Worm (Caenorhabditis elegans) whole organism, young adult: Measurements from ENCODE around the gene lron-4.
A peak's percentile ranks its signal among the peaks of the same experiment; 100 is the strongest.

Experiments used
- B0019.2 ChIP-seq: fragments of 200-800 bp; sonication (Bioruptor generic); conservative IDR thresholded peaks from 2 replicates; pipeline ENCODE4 v1.3.6; 2022; ENCODE audit warnings: missing genetic modification reagents, missing genetic modification characterization, missing compliant biosample characterization
- B0035.1 ChIP-seq: sonication (generic microtip); optimal IDR thresholded peaks from 2 replicates; lab custom pipeline; 2016; ENCODE audit warnings: missing genetic modification characterization, mild to moderate bottlenecking, missing compliant biosample characterization, missing genotype, missing genetic modification reagents
- B0261.1 ChIP-seq: sonication (generic microtip); optimal IDR thresholded peaks from 2 replicates; lab custom pipeline; 2016; ENCODE audit warnings: mild to moderate bottlenecking, missing genetic modification characterization, moderate library complexity, missing compliant biosample characterization
- C17E4.6 ChIP-seq: fragments of 200-800 bp; sonication (Bioruptor generic); IDR thresholded peaks from 2 replicates; pipeline ENCODE4 v1.3.6; 2022; ENCODE audit warnings: missing genetic modification reagents, missing genetic modification characterization, missing compliant biosample characterization
- F22D6.2 ChIP-seq: sonication (generic microtip); optimal IDR thresholded peaks from 2 replicates; lab custom pipeline; 2016; ENCODE audit warnings: mild to moderate bottlenecking, missing genetic modification characterization, missing compliant biosample characterization
- F37B4.10 ChIP-seq: fragments of 200-800 bp; sonication (Bioruptor generic); IDR thresholded peaks from 2 replicates; pipeline ENCODE4 v1.3.6; 2022; ENCODE audit warnings: missing genetic modification characterization, missing compliant biosample characterization
- F39B2.1 ChIP-seq: fragments of 200-800 bp; sonication (Bioruptor generic); IDR thresholded peaks from 2 replicates; pipeline ENCODE4 v1.3.6; 2022; ENCODE audit warnings: missing genetic modification reagents, missing genetic modification characterization, missing compliant biosample characterization
- F57C9.4 ChIP-seq: sonication (generic microtip); optimal IDR thresholded peaks from 2 replicates; lab custom pipeline; 2017; ENCODE audit warnings: mild to moderate bottlenecking, missing genetic modification characterization, missing compliant biosample characterization
- K11D2.4 ChIP-seq: fragments of 200-800 bp; sonication (Bioruptor generic); IDR thresholded peaks from 2 replicates; pipeline ENCODE4 v1.3.6; 2022; ENCODE audit warnings: missing genetic modification reagents, missing genetic modification characterization, missing compliant biosample characterization
- Y56A3A.18 ChIP-seq: fragments of 200-800 bp; sonication (Bioruptor generic); IDR thresholded peaks from 2 replicates; pipeline ENCODE4 v1.3.6; 2022; ENCODE audit warnings: missing genetic modification reagents, missing genetic modification characterization, missing compliant biosample characterization
- aptf-2 ChIP-seq: fragments of 200-800 bp; sonication (Bioruptor generic); conservative IDR thresholded peaks from 2 replicates; pipeline ENCODE4 v1.3.6; 2022; ENCODE audit warnings: missing genetic modification reagents, missing genetic modification characterization, missing compliant biosample characterization
- athp-1 ChIP-seq: sonication (generic microtip); optimal IDR thresholded peaks from 2 replicates; lab custom pipeline; 2017; ENCODE audit warnings: mild to moderate bottlenecking, missing genetic modification characterization, missing compliant biosample characterization
- attf-3 ChIP-seq: fragments of 200-800 bp; sonication (Bioruptor generic); conservative IDR thresholded peaks from 2 replicates; pipeline ENCODE4 v1.3.6; 2022; ENCODE audit warnings: missing genetic modification reagents, missing genetic modification characterization, missing compliant biosample characterization
- ccch-3 ChIP-seq: fragments of 200-800 bp; sonication (Bioruptor generic); optimal IDR thresholded peaks from 2 replicates; lab custom pipeline; 2018; ENCODE audit warnings: mild to moderate bottlenecking, missing genetic modification characterization, missing compliant biosample characterization
- cebp-1 ChIP-seq, 2 experiments: fragments of 200-800 bp in 1 of 2; sonication (Bioruptor generic) in 1 of 2; sonication (generic microtip) in 1 of 2; IDR thresholded peaks in 1 of 2; optimal IDR thresholded peaks in 1 of 2; 2 replicates each; pipeline versions ENCODE4 v1.3.6 to Lab custom; 2017 to 2022; ENCODE audit warnings: missing compliant biosample characterization in 2 of 2, missing genetic modification characterization in 2 of 2, mild to moderate bottlenecking in 1 of 2, missing genetic modification reagents in 1 of 2, moderate library complexity in 1 of 2
- cebp-2 ChIP-seq: fragments of 200-800 bp; sonication (Bioruptor generic); IDR thresholded peaks from 2 replicates; pipeline ENCODE4 v1.3.6; 2022; ENCODE audit warnings: missing genetic modification characterization, missing compliant biosample characterization
- egrh-3 ChIP-seq: fragments of 200-800 bp; sonication (Bioruptor generic); IDR thresholded peaks from 2 replicates; pipeline ENCODE4 v1.3.6; 2022; ENCODE audit warnings: missing genetic modification reagents, missing genetic modification characterization, missing compliant biosample characterization
- him-1 ChIP-seq: sonication (generic microtip); optimal IDR thresholded peaks from 2 replicates; lab custom pipeline; 2016; ENCODE audit warnings: missing genotype, missing genetic modification reagents, missing genetic modification characterization, missing compliant biosample characterization
- hlh-12 ChIP-seq: sonication (generic microtip); optimal IDR thresholded peaks from 2 replicates; lab custom pipeline; 2016; ENCODE audit warnings: missing genetic modification characterization, missing compliant biosample characterization
- hrde-1 ChIP-seq: sonication (generic microtip); optimal IDR thresholded peaks from 2 replicates; lab custom pipeline; 2016; ENCODE audit warnings: missing genetic modification characterization, mild to moderate bottlenecking, missing compliant biosample characterization, moderate library complexity, missing genotype, missing genetic modification reagents, borderline replicate concordance
- lag-1 ChIP-seq: fragments of 200-800 bp; sonication (Bioruptor generic); IDR thresholded peaks from 2 replicates; pipeline ENCODE4 v1.3.6; 2022; ENCODE audit warnings: missing genetic modification reagents, missing genetic modification characterization, missing compliant biosample characterization
- let-607 ChIP-seq, 2 experiments: fragments of 200-800 bp in 1 of 2; sonication (Bioruptor generic) in 1 of 2; sonication (generic microtip) in 1 of 2; optimal IDR thresholded peaks; 2 replicates each; lab custom pipeline; 2016 to 2018; ENCODE audit warnings: mild to moderate bottlenecking in 2 of 2, missing compliant biosample characterization in 2 of 2, missing genetic modification characterization in 2 of 2, moderate library complexity in 2 of 2, missing genotype in 1 of 2
- lsl-1 ChIP-seq: fragments of 200-800 bp; sonication (Bioruptor generic); optimal IDR thresholded peaks from 2 replicates; lab custom pipeline; 2018; ENCODE audit warnings: mild to moderate bottlenecking, missing genetic modification characterization, moderate library complexity, missing compliant biosample characterization
- lsy-27 ChIP-seq: sonication (generic microtip); optimal IDR thresholded peaks from 2 replicates; lab custom pipeline; 2017; ENCODE audit warnings: missing genetic modification characterization, mild to moderate bottlenecking, missing compliant biosample characterization, antibody characterized with exemption, missing genotype, borderline replicate concordance; ENCODE audit not compliant: insufficient read depth
- madf-10 ChIP-seq: sonication (generic microtip); optimal IDR thresholded peaks from 2 replicates; lab custom pipeline; 2016; ENCODE audit warnings: mild to moderate bottlenecking, missing genetic modification characterization, missing compliant biosample characterization
- mes-4 ChIP-seq: sonication (generic microtip); optimal IDR thresholded peaks from 2 replicates; lab custom pipeline; 2016; ENCODE audit warnings: missing genotype, missing genetic modification characterization, missing compliant biosample characterization
- mxl-1 ChIP-seq: sonication (generic microtip); optimal IDR thresholded peaks from 2 replicates; lab custom pipeline; 2016; ENCODE audit warnings: missing genetic modification characterization, missing compliant biosample characterization
- nhr-120 ChIP-seq: fragments of 200-800 bp; sonication (Bioruptor generic); IDR thresholded peaks from 2 replicates; pipeline ENCODE4 v1.3.6; 2022; ENCODE audit warnings: missing genetic modification characterization, missing compliant biosample characterization
- pbrm-1 ChIP-seq: fragments of 200-800 bp; sonication (Bioruptor generic); IDR thresholded peaks from 2 replicates; pipeline ENCODE4 v1.3.6; 2022; ENCODE audit warnings: missing genetic modification reagents, missing genetic modification characterization, missing compliant biosample characterization
- pha-4 ChIP-seq: fragments of 150-350 bp; sonication (generic microtip); optimal IDR thresholded peaks from 2 replicates; lab custom pipeline; 2014; ENCODE audit warnings: missing biosample characterization, missing genetic modification reagents, missing genetic modification characterization
- rec-8 ChIP-seq, 2 experiments: sonication (generic microtip); optimal IDR thresholded peaks; 2 replicates each; lab custom pipeline; 2016; ENCODE audit warnings: mild to moderate bottlenecking in 2 of 2, missing genetic modification characterization in 2 of 2, missing genetic modification reagents in 2 of 2, missing genotype in 2 of 2, missing biosample characterization in 1 of 2, missing compliant biosample characterization in 1 of 2, moderate library complexity in 1 of 2
- repo-1 ChIP-seq: sonication (generic microtip); optimal IDR thresholded peaks from 2 replicates; lab custom pipeline; 2017; ENCODE audit warnings: mild to moderate bottlenecking, missing genetic modification characterization, missing compliant biosample characterization
- sea-2 ChIP-seq: fragments of 200-800 bp; sonication (Bioruptor generic); IDR thresholded peaks from 2 replicates; pipeline ENCODE4 v1.3.6; 2022; ENCODE audit warnings: missing genetic modification characterization, missing compliant biosample characterization
- snpc-1.1 ChIP-seq: sonication (generic microtip); optimal IDR thresholded peaks from 2 replicates; lab custom pipeline; 2017; ENCODE audit warnings: missing genetic modification characterization, mild to moderate bottlenecking, missing compliant biosample characterization, antibody characterized with exemption, moderate library complexity, missing genotype, missing genetic modification reagents; ENCODE audit not compliant: insufficient read depth
- sptf-2 ChIP-seq: fragments of 200-800 bp; sonication (Bioruptor generic); optimal IDR thresholded peaks from 2 replicates; lab custom pipeline; 2018; ENCODE audit warnings: mild to moderate bottlenecking, missing genetic modification characterization, missing compliant biosample characterization
- xnd-1 ChIP-seq: sonication (generic microtip); optimal IDR thresholded peaks from 2 replicates; lab custom pipeline; 2016; ENCODE audit warnings: missing genotype, missing genetic modification reagents, missing genetic modification characterization, missing compliant biosample characterization
- ztf-18 ChIP-seq: sonication (generic microtip); optimal IDR thresholded peaks from 2 replicates; lab custom pipeline; 2016; ENCODE audit warnings: missing genotype, mild to moderate bottlenecking, missing genetic modification characterization, missing compliant biosample characterization
- ztf-25 ChIP-seq: fragments of 200-800 bp; sonication (Bioruptor generic); IDR thresholded peaks from 2 replicates; pipeline ENCODE4 v1.3.6; 2022; ENCODE audit warnings: missing genetic modification reagents, missing genetic modification characterization, missing compliant biosample characterization
- ztf-28 ChIP-seq: fragments of 200-800 bp; sonication (Bioruptor generic); IDR thresholded peaks from 2 replicates; pipeline ENCODE4 v1.3.6; 2022; ENCODE audit warnings: missing genetic modification reagents, missing genetic modification characterization, missing compliant biosample characterization

lron-4 gene

DNA sequence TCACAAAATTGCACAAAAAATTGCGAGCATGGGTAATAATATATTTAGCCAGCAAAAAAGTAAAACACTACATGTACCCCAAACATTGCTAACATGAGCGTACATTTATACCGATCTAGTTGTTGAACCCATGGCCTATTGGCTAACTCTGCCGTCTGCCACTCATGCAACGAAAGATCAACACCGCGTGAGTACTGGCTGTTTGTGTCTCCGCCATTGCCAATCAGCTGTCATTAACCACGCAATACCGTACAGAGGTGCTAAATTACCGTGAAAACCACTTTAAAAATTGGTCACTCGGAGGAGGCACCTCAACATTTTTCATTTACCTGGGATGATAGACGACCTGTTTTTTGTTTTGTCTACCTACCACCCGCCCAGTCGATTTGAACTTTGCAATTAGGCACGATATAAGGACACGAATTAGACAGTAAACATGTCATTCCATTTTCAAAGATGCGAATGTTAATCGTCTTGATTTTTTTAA lies 36.6 kb downstream of the lron-4 start, which contains the start of gene K02C4.2 (continued):
- 0 out of 2 replicates have a peak, but pooled peaks have one; percentile 35 for TF ChIP-seq F37B4.10 (GFP tag; lab: Robert Waterston, UW)
- TF ChIP-seq attf-3 (GFP tag; lab: Robert Waterston, UW), result no peak; the same call in 1 of the 2 replicates
- TF ChIP-seq let-607 (tag; optimal IDR thresholded peaks at IDR 0.05; lab: Kevin White, UChicago), result peak; percentile 61 to 72
- TF ChIP-seq hlh-12 (tag; lab: Kevin White, UChicago), result peak; percentile 34
- peak; percentile 58; the same call in 1 of the 2 replicates for TF ChIP-seq Y56A3A.18 (GFP tag; lab: Robert Waterston, UW)
- 0 out of 2 replicates have a peak, but pooled peaks have one; percentile 55 for TF ChIP-seq lag-1 (GFP tag; lab: Robert Waterston, UW)
- TF ChIP-seq him-1 (tag; lab: Kevin White, UChicago), result peak; percentile 99
- 0 out of 2 replicates have a peak, but pooled peaks have one; percentile 53 for TF ChIP-seq ztf-25
- TF ChIP-seq repo-1 (tag; lab: Kevin White, UChicago), result peak; percentile 87
- no peak for TF ChIP-seq F39B2.1 (GFP tag; lab: Robert Waterston, UW)
- TF ChIP-seq K11D2.4 (GFP tag; lab: Robert Waterston, UW), result no peak
- no peak for TF ChIP-seq nhr-120 (GFP tag; lab: Robert Waterston, UW)
- peak; percentile 83 for TF ChIP-seq ztf-18
- TF ChIP-seq egrh-3 (GFP tag; lab: Robert Waterston, UW), result no peak
- TF ChIP-seq lsl-1, result peak; percentile 68
- 0 out of 2 replicates have a peak, but pooled peaks have one; percentile 58 for TF ChIP-seq sea-2 (GFP tag; lab: Robert Waterston, UW)
- peak; percentile 17 for TF ChIP-seq xnd-1
- peak; percentile 19 for TF ChIP-seq B0035.1 (tag; lab: Kevin White, UChicago)
- peak; percentile 81 for TF ChIP-seq mes-4
- TF ChIP-seq lsy-27 (tag; lab: Kevin White, UChicago), result no peak
- peak; percentile 60 for TF ChIP-seq athp-1 (tag; lab: Kevin White, UChicago)
- TF ChIP-seq ccch-3 (GFP tag; lab: Kevin White, UChicago), result no peak
- TF ChIP-seq aptf-2 (GFP tag; lab: Robert Waterston, UW), result peak; percentile 65; the same call in 1 of the 2 replicates
- TF ChIP-seq cebp-2 (GFP tag; lab: Robert Waterston, UW), result no peak
- TF ChIP-seq rec-8 (tag; optimal IDR thresholded peaks at IDR 0.05; lab: Kevin White, UChicago), result peak; percentile 70 to 73
- no peak for TF ChIP-seq C17E4.6
- TF ChIP-seq hrde-1 (tag; lab: Kevin White, UChicago), result peak; percentile 63
- TF ChIP-seq B0261.1 (tag; lab: Kevin White, UChicago), result peak; percentile 84
- peak; percentile 87 for TF ChIP-seq mxl-1 (tag; lab: Kevin White, UChicago)
- peak; percentile 1 for TF ChIP-seq F57C9.4 (tag; lab: Kevin White, UChicago)
- no peak for TF ChIP-seq pha-4 (tag; lab: Kevin White, UChicago)
- 0 out of 2 replicates have a peak, but pooled peaks have one; percentile 40 for TF ChIP-seq B0019.2 (GFP tag; lab: Robert Waterston, UW)
- TF ChIP-seq F22D6.2 (tag; lab: Kevin White, UChicago), result no peak
- peak; percentile 34 for TF ChIP-seq snpc-1.1 (tag; lab: Kevin White, UChicago)
- TF ChIP-seq cebp-1 (GFP tag; IDR thresholded peaks at IDR 0.05; lab: Robert Waterston, UW), result 0 out of 2 replicates have a peak, but pooled peaks have one; percentile 27
- TF ChIP-seq cebp-1 (tag; optimal IDR thresholded peaks at IDR 0.05; lab: Kevin White, UChicago), result peak; percentile 71
- TF ChIP-seq sptf-2 (GFP tag; lab: Kevin White, UChicago), result peak; percentile 73
- TF ChIP-seq pbrm-1, result peak; percentile 66; the same call in 1 of the 2 replicates
- peak; percentile 59 for TF ChIP-seq madf-10 (tag; lab: Kevin White, UChicago)
- TF ChIP-seq ztf-28, result peak; percentile 73; the same call in 1 of the 2 replicates
- TF ChIP-seq, all 124 proteins: peak for 86
